Worm (Caenorhabditis elegans): ENCODE measurements around the gene gldi-11.
"Not testable (repeated sequence)": the region's sequence is repeated elsewhere in the genome, so short reads cannot be mapped to it uniquely, and the experiment has no call there.

The gldi-11 gene

ce11 chrII:4904277-4904676 is 41.3 kb downstream of the gldi-11 start (continued):
- TF ChIP-seq nhr-77 (tag; optimal IDR thresholded peaks at IDR 0.05) (no peak), egl-5 (tag; optimal IDR thresholded peaks at IDR 0.05) (peak; percentile 78), nhr-23 (tag; optimal IDR thresholded peaks at IDR 0.05) (peak; percentile 47), pha-4 (tag; optimal IDR thresholded peaks at IDR 0.05) (peak; percentile 84), lin-39 (tag; optimal IDR thresholded peaks at IDR 0.05) (peak; percentile 68), fos-1 (tag; optimal IDR thresholded peaks at IDR 0.05) (no peak), egl-27 (tag; optimal IDR thresholded peaks at IDR 0.05) (peak; percentile 18), ceh-9 (tag; optimal IDR thresholded peaks at IDR 0.05) (no peak), mml-1 (tag; optimal IDR thresholded peaks at IDR 0.05) (no peak), daf-12 (tag; optimal IDR thresholded peaks at IDR 0.05) (no peak), nhr-76 (tag; optimal IDR thresholded peaks at IDR 0.05) (no peak), ztf-4 (tag; optimal IDR thresholded peaks at IDR 0.05) (no peak), tbx-2 (tag; optimal IDR thresholded peaks at IDR 0.05) (no peak), elt-2 (tag; optimal IDR thresholded peaks at IDR 0.05) (peak; percentile 68), nfya-1 (tag; optimal IDR thresholded peaks at IDR 0.05; ENCODE audit: insufficient read depth) (peak; percentile 96), nhr-43 (tag; optimal IDR thresholded peaks at IDR 0.05; ENCODE audit: poor library complexity, severe bottlenecking) (no peak)

ce11 chrII:4903696-4904095 is 41.9 kb downstream of the gldi-11 start, which contains the start of gene sgt-1:
sgt-1 (minus strand) TSS chrII:4903796.
- not testable (repeated sequence) for TF ChIP-seq mml-1, fos-1, nhr-23 (tag; optimal IDR thresholded peaks at IDR 0.05)

- no peak for TF ChIP-seq fkh-10 (GFP tag; optimal IDR thresholded peaks at IDR 0.05)
- no peak for TF ChIP-seq fkh-2 (tag; optimal IDR thresholded peaks at IDR 0.05)
- TF ChIP-seq ceh-28 (tag; optimal IDR thresholded peaks at IDR 0.05): peak; percentile 52
- TF ChIP-seq lsy-12 (tag; optimal IDR thresholded peaks at IDR 0.05): no peak
- TF ChIP-seq nfya-1 (tag; optimal IDR thresholded peaks at IDR 0.05; ENCODE audit: insufficient read depth): peak; percentile 60
- TF ChIP-seq nhr-23 (tag; optimal IDR thresholded peaks at IDR 0.05): no peak
- no peak for TF ChIP-seq mml-1 (tag; optimal IDR thresholded peaks at IDR 0.05)
- TF ChIP-seq unc-39 (tag; optimal IDR thresholded peaks at IDR 0.05): no peak
- TF ChIP-seq pha-4 (tag; optimal IDR thresholded peaks at IDR 0.05): peak; percentile 69
- TF ChIP-seq ama-1 (optimal IDR thresholded peaks at IDR 0.05): peak; percentile 85
- TF ChIP-seq ztf-4 (tag; optimal IDR thresholded peaks at IDR 0.05): no peak
- TF ChIP-seq nhr-25 (tag; optimal IDR thresholded peaks at IDR 0.05): peak; percentile 45
- TF ChIP-seq elt-2 (tag; optimal IDR thresholded peaks at IDR 0.05): peak; percentile 64
- peak; percentile 33 for TF ChIP-seq lin-15B (tag; optimal IDR thresholded peaks at IDR 0.05)
These were observed 43.6 kb downstream of the gldi-11 start, which contains the start of gene R05F9.9 for ce11 chrII:4902035-4902434. R05F9.9 (minus strand) TSS chrII:4902100.

- not testable (repeated sequence) for TF ChIP-seq daf-12, ztf-4, mml-1 (tag; optimal IDR thresholded peaks at IDR 0.05)
These were observed 47.1 kb downstream of the gldi-11 start, which contains the start of gene msp-32 for ce11 chrII:4898529-4898928. msp-32 (plus strand) TSS chrII:4898829.
